Worm (Caenorhabditis elegans) whole organism, L4 larva: ENCODE measurements around the gene F59B10.5.

Experiments used
- F37D6.2 ChIP-seq: sonication (generic microtip); optimal IDR thresholded peaks from 2 replicates; lab custom pipeline; 2016; ENCODE audit warnings: mild to moderate bottlenecking, missing genetic modification characterization, missing compliant biosample characterization
- F44E2.7 ChIP-seq: fragments of 200-800 bp; sonication (Bioruptor generic); IDR thresholded peaks from 2 replicates; pipeline ENCODE4 v2.1.2; 2022; ENCODE audit warnings: missing genetic modification characterization, missing compliant biosample characterization
- R02D3.7 ChIP-seq: fragments of 150-350 bp; sonication (generic microtip); optimal IDR thresholded peaks from 3 replicates; lab custom pipeline; 2014; ENCODE audit warnings: missing biosample characterization, missing genetic modification characterization
- T26A8.4 ChIP-seq: fragments of 200-800 bp; sonication (Bioruptor generic); IDR thresholded peaks from 2 replicates; pipeline ENCODE4 v1.3.6; 2022; ENCODE audit warnings: missing genetic modification characterization, missing compliant biosample characterization
- Y105C5A.15 ChIP-seq: fragments of 200-800 bp; sonication (Bioruptor generic); IDR thresholded peaks from 2 replicates; pipeline ENCODE4 v1.3.6; 2022; ENCODE audit warnings: missing genetic modification characterization, missing compliant biosample characterization
- ZK337.2 ChIP-seq: fragments of 200-800 bp; sonication (Bioruptor generic); IDR thresholded peaks from 2 replicates; pipeline ENCODE4 v1.3.6; 2022; ENCODE audit warnings: missing genetic modification reagents, missing genetic modification characterization, missing compliant biosample characterization
- ZK546.5 ChIP-seq, 2 experiments: sonication (generic microtip); optimal IDR thresholded peaks; 2 replicates each; lab custom pipeline; 2017; ENCODE audit warnings: missing biosample characterization in 2 of 2, missing genetic modification characterization in 2 of 2
- aha-1 ChIP-seq: fragments of 150-350 bp; peaks from one replicate; lab custom pipeline; 2014; ENCODE audit warnings: missing biosample characterization, missing genetic modification characterization
- aly-2 ChIP-seq: sonication (generic microtip); optimal IDR thresholded peaks from 2 replicates; lab custom pipeline; 2018; ENCODE audit warnings: missing biosample characterization, missing genetic modification characterization
- arid-1 ChIP-seq: fragments of 200-800 bp; sonication (Bioruptor generic); conservative IDR thresholded peaks from 2 replicates; pipeline ENCODE4 v1.3.6; 2022; ENCODE audit warnings: missing genetic modification reagents, missing genetic modification characterization, missing compliant biosample characterization
- ceh-32 ChIP-seq: sonication (generic microtip); optimal IDR thresholded peaks from 2 replicates; lab custom pipeline; 2016; ENCODE audit warnings: mild to moderate bottlenecking, missing genetic modification characterization, missing compliant biosample characterization; ENCODE audit not compliant: poor library complexity
- ceh-62 ChIP-seq: sonication (generic microtip); optimal IDR thresholded peaks from 2 replicates; lab custom pipeline; 2017; ENCODE audit warnings: missing biosample characterization, missing genetic modification characterization
- ceh-82 ChIP-seq: sonication (generic microtip); optimal IDR thresholded peaks from 2 replicates; lab custom pipeline; 2017; ENCODE audit warnings: missing biosample characterization, missing genetic modification characterization
- cey-2 ChIP-seq: sonication (generic microtip); optimal IDR thresholded peaks from 3 replicates; lab custom pipeline; 2017; ENCODE audit warnings: missing genetic modification characterization, mild to moderate bottlenecking, missing compliant biosample characterization, antibody characterized with exemption, borderline replicate concordance; ENCODE audit not compliant: insufficient read depth
- daf-16 ChIP-seq, 3 experiments: sonication (generic microtip); optimal IDR thresholded peaks; 2 replicates each; lab custom pipeline; 2016 to 2017; ENCODE audit warnings: missing genetic modification characterization in 3 of 3, missing genetic modification reagents in 3 of 3, mild to moderate bottlenecking in 2 of 3, missing compliant biosample characterization in 2 of 3, missing biosample characterization in 1 of 3, moderate library complexity in 1 of 3
- daf-19 ChIP-seq: fragments of 200-800 bp; sonication (Bioruptor generic); conservative IDR thresholded peaks from 2 replicates; pipeline ENCODE4 v1.3.6; 2022; ENCODE audit warnings: missing genetic modification characterization, missing compliant biosample characterization
- daf-8 ChIP-seq: fragments of 200-800 bp; sonication (Bioruptor generic); IDR thresholded peaks from 2 replicates; pipeline ENCODE4 v1.3.6; 2022; ENCODE audit warnings: missing genetic modification characterization, missing compliant biosample characterization
- dpl-1 ChIP-seq: fragments of 150-350 bp; optimal IDR thresholded peaks from 2 replicates; lab custom pipeline; 2014; ENCODE audit warnings: missing biosample characterization, missing genetic modification reagents, missing genetic modification characterization
- fos-1 ChIP-seq: fragments of 150-350 bp; optimal IDR thresholded peaks from 2 replicates; lab custom pipeline; 2014; ENCODE audit warnings: missing biosample characterization, missing genetic modification characterization
- hif-1 ChIP-seq, 2 experiments: sonication (generic microtip); optimal IDR thresholded peaks; 2 replicates each; lab custom pipeline; 2016 to 2017; ENCODE audit warnings: missing compliant biosample characterization in 2 of 2, missing genetic modification characterization in 2 of 2, missing genetic modification reagents in 2 of 2, missing genotype in 2 of 2, mild to moderate bottlenecking in 1 of 2
- hlh-30 ChIP-seq: sonication (generic microtip); optimal IDR thresholded peaks from 2 replicates; lab custom pipeline; 2017; ENCODE audit warnings: antibody characterized with exemption, mild to moderate bottlenecking, missing genetic modification characterization, missing compliant biosample characterization; ENCODE audit not compliant: insufficient read depth
- jun-1 ChIP-seq: fragments of 150-350 bp; optimal IDR thresholded peaks from 2 replicates; lab custom pipeline; 2014; ENCODE audit warnings: missing biosample characterization, missing genetic modification reagents, missing genetic modification characterization
- lin-15B ChIP-seq: fragments of 150-350 bp; sonication (generic microtip); optimal IDR thresholded peaks from 3 replicates; lab custom pipeline; 2014; ENCODE audit warnings: missing biosample characterization, missing genetic modification characterization
- lin-29 ChIP-seq: fragments of 200-800 bp; sonication (Bioruptor generic); IDR thresholded peaks from 2 replicates; pipeline ENCODE4 v1.3.6; 2022; ENCODE audit warnings: missing genetic modification reagents, missing genetic modification characterization, missing compliant biosample characterization
- lin-38 ChIP-seq: fragments of 200-800 bp; sonication (Bioruptor generic); IDR thresholded peaks from 2 replicates; pipeline ENCODE4 v1.3.6; 2022; ENCODE audit warnings: missing genetic modification reagents, missing genetic modification characterization, missing compliant biosample characterization
- mep-1 ChIP-seq: fragments of 150-350 bp; sonication (generic microtip); optimal IDR thresholded peaks from 3 replicates; lab custom pipeline; 2014; ENCODE audit warnings: missing biosample characterization, missing genetic modification characterization
- mes-2 ChIP-seq: sonication (generic microtip); optimal IDR thresholded peaks from 2 replicates; lab custom pipeline; 2016; ENCODE audit warnings: missing genotype, mild to moderate bottlenecking, missing genetic modification characterization, missing compliant biosample characterization; ENCODE audit not compliant: poor library complexity, severe bottlenecking
- mxl-2 ChIP-seq: fragments of 200-800 bp; sonication (Bioruptor generic); conservative IDR thresholded peaks from 2 replicates; pipeline ENCODE4 v1.3.6; 2022; ENCODE audit warnings: missing genetic modification reagents, missing genetic modification characterization, missing compliant biosample characterization
- mxl-3 ChIP-seq: fragments of 200-800 bp; sonication (Bioruptor generic); optimal IDR thresholded peaks from 2 replicates; lab custom pipeline; 2018; ENCODE audit warnings: mild to moderate bottlenecking, missing genetic modification characterization, missing compliant biosample characterization
- nhr-11 ChIP-seq: fragments of 150-350 bp; optimal IDR thresholded peaks from 2 replicates; lab custom pipeline; 2014; ENCODE audit warnings: missing biosample characterization, missing genetic modification characterization
- nhr-41 ChIP-seq: fragments of 200-800 bp; sonication (Bioruptor generic); IDR thresholded peaks from 2 replicates; pipeline ENCODE4 v1.3.6; 2022; ENCODE audit warnings: missing genetic modification reagents, missing genetic modification characterization, missing compliant biosample characterization
- nhr-48 ChIP-seq: sonication (generic microtip); optimal IDR thresholded peaks from 2 replicates; lab custom pipeline; 2016; ENCODE audit warnings: mild to moderate bottlenecking, missing genetic modification characterization, missing compliant biosample characterization
- nhr-76 ChIP-seq: fragments of 150-350 bp; optimal IDR thresholded peaks from 2 replicates; lab custom pipeline; 2014; ENCODE audit warnings: missing biosample characterization, missing genetic modification characterization
- rbr-2 ChIP-seq: sonication (generic microtip); optimal IDR thresholded peaks from 2 replicates; lab custom pipeline; 2016; ENCODE audit warnings: missing genotype, missing genetic modification characterization, missing compliant biosample characterization
- sdz-12 ChIP-seq: fragments of 200-800 bp; sonication (Bioruptor generic); optimal IDR thresholded peaks from 2 replicates; lab custom pipeline; 2018; ENCODE audit warnings: mild to moderate bottlenecking, missing genetic modification characterization, missing compliant biosample characterization
- unc-39 ChIP-seq: sonication (generic microtip); optimal IDR thresholded peaks from 2 replicates; lab custom pipeline; 2017; ENCODE audit warnings: missing biosample characterization, missing genetic modification characterization
- zip-11 ChIP-seq: fragments of 200-800 bp; sonication (Bioruptor generic); IDR thresholded peaks from 2 replicates; pipeline ENCODE4 v1.3.6; 2022; ENCODE audit warnings: missing genetic modification characterization, missing compliant biosample characterization

F59B10.5 gene

DNA sequence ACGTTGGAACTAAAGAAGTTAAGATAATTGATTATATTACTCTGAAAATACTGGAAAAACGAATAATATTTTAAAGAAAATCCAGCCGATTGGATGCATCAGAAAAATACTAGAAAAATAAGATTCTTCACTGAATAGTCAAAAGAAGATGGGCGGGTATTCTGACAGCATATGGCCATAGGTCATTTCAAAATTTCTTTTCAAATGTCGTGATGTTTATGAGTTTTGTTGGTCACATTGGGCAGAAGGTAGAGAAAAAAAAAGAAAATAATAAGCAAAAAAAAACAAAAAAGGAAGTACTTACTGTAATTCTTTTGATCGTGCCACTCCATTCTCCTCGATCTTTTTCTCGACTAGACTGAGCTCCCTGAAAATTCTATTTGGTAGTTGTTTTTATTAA, at the start of gene F59B10.5:
TSS of gene F59B10.5 (minus strand) at position 101 of the 400 bp plus-strand sequence.
- no peak for TF ChIP-seq rbr-2
- TF ChIP-seq arid-1: no peak
- no peak for TF ChIP-seq Y105C5A.15
- no peak for TF ChIP-seq mxl-2 (GFP tag; lab: Robert Waterston, UW)
- no peak for TF ChIP-seq lin-15B (tag; lab: Kevin White, UChicago)

DNA sequence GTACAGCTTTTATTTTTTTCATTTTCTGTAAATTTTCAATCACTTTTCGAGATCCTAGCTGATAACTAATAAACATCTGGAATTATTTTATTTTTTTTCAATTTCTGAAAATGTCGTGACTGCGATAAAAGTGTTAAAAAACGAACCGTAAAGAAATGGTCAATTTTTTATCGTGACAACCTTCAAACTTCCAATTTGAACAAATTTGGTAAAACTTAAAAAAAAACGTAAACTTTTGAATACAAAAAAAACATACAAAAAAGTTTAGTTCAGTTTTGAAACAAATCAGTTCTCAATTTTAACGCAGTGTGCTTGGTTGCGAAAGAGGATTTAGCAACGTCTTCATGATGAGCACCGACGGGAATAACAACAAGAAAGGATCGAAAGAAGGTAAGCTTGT, 48.5 kb upstream of the F59B10.5 start, which contains the start of gene C06A1.3:
TSS of gene C06A1.3 (plus strand) at position 301 of the 400 bp plus-strand sequence.
- TF ChIP-seq mxl-3 (GFP tag; lab: Kevin White, UChicago) (no peak), daf-8 (GFP tag; lab: Robert Waterston, UW) (no peak), ceh-32 (tag; lab: Kevin White, UChicago) (no peak), ceh-82 (tag; lab: Kevin White, UChicago) (no peak), nhr-48 (no peak), nhr-41 (GFP tag; lab: Robert Waterston, UW) (no peak), jun-1 (tag; lab: Kevin White, UChicago) (no peak), T26A8.4 (GFP tag; lab: Robert Waterston, UW) (no peak), mxl-2 (GFP tag; lab: Robert Waterston, UW) (no peak), mep-1 (tag; lab: Kevin White, UChicago) (no peak), ZK337.2 (GFP tag; lab: Robert Waterston, UW) (no peak), hif-1 (tag; optimal IDR thresholded peaks at IDR 0.05; lab: Kevin White, UChicago) (no peak), unc-39 (tag; lab: Kevin White, UChicago) (no peak), ceh-62 (tag; lab: Kevin White, UChicago) (no peak), lin-29 (GFP tag; lab: Robert Waterston, UW) (no peak), Y105C5A.15 (no peak), cey-2 (no peak), fos-1 (no peak)
- TF ChIP-seq, all 104 proteins: peak for 0

DNA sequence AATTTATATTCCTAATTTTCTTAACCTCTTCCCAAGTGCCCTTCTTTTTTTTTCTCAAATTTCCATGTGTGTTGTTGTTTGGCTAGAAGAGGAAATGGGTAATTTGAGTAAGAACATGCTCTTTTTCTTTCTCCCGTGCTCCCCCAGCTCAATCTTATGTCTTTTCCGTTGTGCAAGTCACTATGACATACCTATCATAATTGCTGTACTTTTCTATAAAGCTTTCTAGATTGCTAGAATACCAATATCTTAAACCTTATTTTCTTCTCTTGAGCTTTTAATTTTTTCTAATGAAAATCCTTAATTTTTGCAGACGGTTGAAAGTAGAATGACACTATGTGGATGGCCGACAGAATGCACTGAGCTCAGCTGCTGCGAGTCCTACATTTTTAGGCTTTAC, 46.8 kb upstream of the F59B10.5 start, which contains the start of gene txt-13:
TSS of gene txt-13 (plus strand) at position 301 of the 400 bp plus-strand sequence.
- TF ChIP-seq unc-39 (tag; lab: Kevin White, UChicago) (no peak), aly-2 (tag; lab: Kevin White, UChicago) (no peak), dpl-1 (GFP tag; lab: Kevin White, UChicago) (no peak), hlh-30 (tag; lab: Kevin White, UChicago) (no peak), jun-1 (tag; lab: Kevin White, UChicago) (no peak), lin-38 (GFP tag; lab: Robert Waterston, UW) (no peak), ZK546.5 (tag; optimal IDR thresholded peaks at IDR 0.05; lab: Kevin White, UChicago) (no peak), aha-1 (tag; lab: Kevin White, UChicago) (no peak), ceh-32 (tag; lab: Kevin White, UChicago) (no peak), R02D3.7 (tag; lab: Kevin White, UChicago) (no peak), zip-11 (no peak), F37D6.2 (tag; lab: Kevin White, UChicago) (no peak), hif-1 (tag; optimal IDR thresholded peaks at IDR 0.05; lab: Kevin White, UChicago) (no peak), sdz-12 (no peak), ceh-62 (tag; lab: Kevin White, UChicago) (no peak), nhr-76 (tag; lab: Kevin White, UChicago) (no peak), F44E2.7 (GFP tag; lab: Robert Waterston, UW) (no peak), mes-2 (tag; lab: Kevin White, UChicago) (no peak), daf-19 (GFP tag; lab: Robert Waterston, UW) (no peak)

DNA sequence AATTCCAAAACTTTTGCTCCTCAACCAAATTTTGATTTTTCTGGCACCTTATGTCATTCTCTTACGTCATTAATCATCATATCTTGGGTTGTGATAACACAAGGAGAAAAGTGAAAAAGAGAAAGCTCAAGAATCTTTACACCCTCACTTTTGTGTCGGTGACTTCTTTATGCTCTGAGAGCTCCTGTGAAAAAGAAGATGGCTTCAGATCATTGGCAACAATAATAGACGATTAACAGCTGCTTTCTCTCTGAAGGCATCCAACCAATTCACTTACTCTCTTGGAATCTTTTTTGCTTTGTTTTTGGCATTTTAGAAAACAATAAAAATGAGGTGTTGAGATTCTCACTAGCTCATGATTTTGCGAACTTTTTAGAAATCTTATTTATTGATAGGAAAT, 46.0 kb upstream of the F59B10.5 start:
- TF ChIP-seq nhr-11 (tag; lab: Kevin White, UChicago) (peak; percentile 75), daf-16 (GFP tag; optimal IDR thresholded peaks at IDR 0.05; lab: Kevin White, UChicago) (peak in 1 of 2 experiments; percentile 54), daf-16 (tag; optimal IDR thresholded peaks at IDR 0.05; lab: Kevin White, UChicago) (no peak), Y105C5A.15 (no peak)
